Worm (Caenorhabditis elegans) whole organism, midembryonic: Measurements from ENCODE around the gene W05H9.4.
A peak's percentile ranks its signal among the peaks of the same experiment; 100 is the strongest.

Source experiments
- T22C8.4 ChIP-seq: fragments of 200-800 bp; sonication (Bioruptor generic); IDR thresholded peaks from 2 replicates; pipeline ENCODE4 v1.3.6; 2022; ENCODE audit warnings: missing genetic modification characterization, missing compliant biosample characterization
- cog-1 ChIP-seq: sonication (generic microtip); optimal IDR thresholded peaks from 2 replicates; lab custom pipeline; 2016; ENCODE audit warnings: missing genetic modification characterization, missing compliant biosample characterization
- flt-1 ChIP-seq: fragments of 200-800 bp; sonication (Bioruptor generic); IDR thresholded peaks from 2 replicates; pipeline ENCODE4 v1.3.6; 2022; ENCODE audit warnings: missing genetic modification characterization, missing compliant biosample characterization
- klf-2 ChIP-seq: fragments of 200-800 bp; sonication (Bioruptor generic); conservative IDR thresholded peaks from 2 replicates; pipeline ENCODE4 v1.3.6; 2022; ENCODE audit warnings: missing genetic modification reagents, missing genetic modification characterization, missing compliant biosample characterization
- med-1 ChIP-seq: sonication (generic microtip); optimal IDR thresholded peaks from 2 replicates; lab custom pipeline; 2017; ENCODE audit warnings: missing genetic modification characterization, mild to moderate bottlenecking, missing compliant biosample characterization, antibody characterized with exemption, missing genetic modification reagents; ENCODE audit not compliant: insufficient read depth
- ref-1 ChIP-seq: fragments of 200-800 bp; sonication (Bioruptor generic); conservative IDR thresholded peaks from 2 replicates; pipeline ENCODE4 v1.3.6; 2022; ENCODE audit warnings: missing genetic modification reagents, missing genetic modification characterization, missing compliant biosample characterization
- tab-1 ChIP-seq: fragments of 200-800 bp; sonication (Bioruptor generic); IDR thresholded peaks from 2 replicates; pipeline ENCODE4 v1.3.6; 2022; ENCODE audit warnings: missing genetic modification characterization, missing compliant biosample characterization
- ztf-23 ChIP-seq: fragments of 200-800 bp; sonication (Bioruptor generic); IDR thresholded peaks from 2 replicates; pipeline ENCODE4 v1.3.6; 2022; ENCODE audit warnings: missing genetic modification reagents, missing genetic modification characterization, missing compliant biosample characterization
- ztf-29 ChIP-seq: fragments of 200-800 bp; sonication (Bioruptor generic); IDR thresholded peaks from 2 replicates; pipeline ENCODE4 v1.3.6; 2022; ENCODE audit warnings: missing genetic modification reagents, missing genetic modification characterization, missing compliant biosample characterization

W05H9.4 gene

DNA sequence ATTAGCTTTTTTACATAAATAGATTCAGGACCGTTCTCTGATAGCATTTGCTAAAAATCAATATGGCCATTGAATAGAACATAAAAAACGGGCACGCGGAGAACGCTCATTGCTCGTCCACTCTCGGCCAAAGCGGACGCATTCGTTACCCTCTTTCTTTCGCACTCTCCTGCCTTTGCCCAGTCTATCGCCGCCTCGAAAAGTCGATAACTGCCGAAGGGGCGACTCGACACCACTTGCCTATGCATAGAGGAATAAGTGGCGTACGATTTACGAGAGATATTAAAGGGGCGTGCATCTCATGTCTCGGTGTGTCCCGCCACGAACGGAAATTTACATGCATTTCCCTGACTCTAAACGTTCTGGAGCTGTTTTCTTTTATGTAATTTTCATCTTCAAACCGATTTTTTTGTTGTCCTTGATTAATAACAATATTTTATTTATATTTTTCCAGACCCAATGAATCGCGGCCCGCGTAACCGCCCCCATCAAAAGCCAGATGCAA, at the start of gene W05H9.4:
Gene W05H9.4 (plus strand): TSS at position 455 of the 505 bp plus-strand sequence.
- no peak for TF ChIP-seq ztf-29 (GFP tag; lab: Robert Waterston, UW)
- no peak; the same call in 1 of the 2 replicates for TF ChIP-seq tab-1 (GFP tag; lab: Robert Waterston, UW)
- no peak for TF ChIP-seq klf-2 (GFP tag; lab: Robert Waterston, UW)
- TF ChIP-seq cog-1 (tag; lab: Kevin White, UChicago), result peak; percentile 65
- TF ChIP-seq T22C8.4, result peak; percentile 84

DNA sequence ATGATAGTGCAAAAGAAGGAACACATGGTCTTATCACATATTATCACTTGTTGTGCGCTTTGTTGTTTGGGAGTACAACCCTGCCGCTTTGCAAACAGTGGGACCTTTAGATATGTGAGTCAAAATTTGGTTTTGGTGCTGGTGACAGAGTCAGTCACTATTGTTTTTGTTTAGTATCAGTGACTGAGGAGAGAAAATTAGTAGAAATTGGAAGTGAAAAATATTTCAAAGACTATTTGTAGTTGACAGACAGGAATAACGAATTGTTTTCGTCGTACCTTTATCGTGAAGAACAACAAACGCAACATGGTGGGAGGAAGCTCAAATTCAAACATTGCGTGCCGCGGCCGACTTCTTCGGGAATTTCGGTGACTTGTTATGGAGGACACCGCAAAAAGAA, 46.9 kb upstream of the W05H9.4 start, which contains the start of gene lrch-1:
Gene lrch-1 (minus strand): TSS at position 101 of the 400 bp plus-strand sequence.
- no peak for TF ChIP-seq tab-1 (GFP tag; lab: Robert Waterston, UW)
- no peak for TF ChIP-seq flt-1 (GFP tag; lab: Robert Waterston, UW)
- TF ChIP-seq T22C8.4, result no peak
- TF ChIP-seq ztf-23, result no peak
- TF ChIP-seq ztf-29 (GFP tag; lab: Robert Waterston, UW), result no peak
- TF ChIP-seq med-1 (GFP tag; lab: Kevin White, UChicago), result no peak
- TF ChIP-seq cog-1 (tag; lab: Kevin White, UChicago), result no peak
- TF ChIP-seq ref-1 (GFP tag; lab: Robert Waterston, UW), result no peak
- no peak for TF ChIP-seq klf-2 (GFP tag; lab: Robert Waterston, UW)

DNA sequence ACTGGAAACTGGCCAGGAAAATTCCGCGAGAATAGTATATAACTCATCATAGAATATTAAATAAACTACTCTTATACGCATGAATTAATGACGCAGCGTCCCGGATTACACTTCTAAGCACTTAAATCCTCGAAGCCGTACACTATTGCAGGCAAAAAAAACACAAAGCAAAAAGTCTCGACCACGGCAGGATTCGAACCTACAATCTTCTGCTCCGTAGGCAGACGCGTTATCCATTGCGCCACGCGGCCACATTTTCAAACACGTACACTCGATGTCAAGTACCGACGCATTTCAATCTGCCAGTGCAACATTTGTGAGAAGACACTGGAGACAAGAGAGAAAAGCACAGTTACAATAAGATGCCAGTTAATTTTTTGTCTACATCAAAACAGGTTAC, 43.6 kb upstream of the W05H9.4 start:
- TF ChIP-seq cog-1 (tag; lab: Kevin White, UChicago) (no peak), ztf-29 (GFP tag; lab: Robert Waterston, UW) (peak; percentile 46), klf-2 (GFP tag; lab: Robert Waterston, UW) (peak; percentile 60; the same call in 1 of the 2 replicates), ztf-23 (peak; percentile 80), flt-1 (GFP tag; lab: Robert Waterston, UW) (peak; percentile 89), ref-1 (GFP tag; lab: Robert Waterston, UW) (0 out of 2 replicates have a peak, but pooled peaks have one; percentile 54), med-1 (GFP tag; lab: Kevin White, UChicago) (no peak), tab-1 (GFP tag; lab: Robert Waterston, UW) (peak; percentile 77), T22C8.4 (peak; percentile 38; the same call in 1 of the 2 replicates)

DNA sequence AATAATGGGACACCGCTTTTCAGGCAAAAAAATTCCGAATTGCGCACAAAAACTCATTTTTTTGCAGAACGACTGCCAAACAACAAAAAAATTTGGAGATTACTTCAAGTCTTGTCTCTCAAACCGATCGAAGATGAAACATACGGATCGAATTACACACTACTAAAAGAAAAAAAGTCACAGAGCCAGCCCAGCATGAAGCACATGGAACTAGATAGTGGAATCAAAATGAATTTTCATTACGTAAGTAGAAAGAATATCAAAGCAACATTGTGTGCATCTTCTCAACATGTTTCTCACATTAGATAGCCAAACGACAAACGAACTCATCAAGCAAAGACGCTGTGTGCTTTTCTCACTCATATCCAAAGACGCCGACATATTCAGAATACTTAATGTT, 42.4 kb upstream of the W05H9.4 start:
- TF ChIP-seq ztf-23 (no peak), tab-1 (GFP tag; lab: Robert Waterston, UW) (no peak), flt-1 (GFP tag; lab: Robert Waterston, UW) (no peak), T22C8.4 (no peak), med-1 (GFP tag; lab: Kevin White, UChicago) (no peak), klf-2 (GFP tag; lab: Robert Waterston, UW) (no peak), cog-1 (tag; lab: Kevin White, UChicago) (no peak), ztf-29 (GFP tag; lab: Robert Waterston, UW) (no peak), ref-1 (GFP tag; lab: Robert Waterston, UW) (no peak)

DNA sequence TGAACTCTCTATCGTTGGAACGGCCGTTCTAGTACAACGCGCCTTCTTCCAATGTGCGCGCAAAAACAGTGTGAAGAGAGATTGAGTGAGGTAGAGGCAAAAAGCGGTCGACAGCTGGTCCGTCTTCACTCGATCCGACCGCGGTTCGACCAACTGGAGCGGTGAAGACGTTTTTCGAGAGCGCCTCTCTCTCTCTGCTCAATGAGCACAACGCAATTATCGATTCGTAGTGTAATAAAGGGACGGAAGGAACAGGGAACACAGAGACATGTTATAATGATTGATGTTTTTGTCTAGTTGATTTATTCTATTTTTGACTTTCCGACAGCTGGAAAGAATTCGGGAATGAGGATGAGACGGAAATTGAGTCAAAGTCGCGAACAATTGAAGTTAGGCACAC, 38.6 kb upstream of the W05H9.4 start:
- no peak for TF ChIP-seq ztf-29 (GFP tag; lab: Robert Waterston, UW)
- peak; percentile 53 for TF ChIP-seq T22C8.4

DNA sequence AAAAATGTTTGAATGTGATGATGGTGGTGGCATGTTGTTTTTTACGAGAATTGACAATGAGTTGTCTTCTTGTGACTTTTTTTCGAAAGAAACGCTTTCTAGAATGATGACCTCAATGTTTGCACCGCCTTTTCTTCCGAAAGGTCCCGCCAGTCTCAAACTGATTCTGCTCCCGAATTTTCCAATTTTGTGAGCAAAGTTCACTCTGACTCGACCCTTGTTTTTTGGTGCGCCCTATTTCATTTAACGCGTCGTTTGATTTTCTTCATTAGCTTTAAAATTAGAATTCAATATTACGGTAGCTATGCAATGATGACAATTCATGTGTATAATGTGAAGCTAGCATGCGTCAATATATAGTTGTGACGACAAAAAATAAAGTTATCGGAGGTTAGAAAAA, 32.8 kb upstream of the W05H9.4 start, which contains the start of gene lite-1:
Gene lite-1 (minus strand): TSS at position 101 of the 400 bp plus-strand sequence.
- no peak for TF ChIP-seq ztf-29 (GFP tag; lab: Robert Waterston, UW)
- TF ChIP-seq flt-1 (GFP tag; lab: Robert Waterston, UW), result no peak
- no peak for TF ChIP-seq ztf-23
- TF ChIP-seq T22C8.4, result no peak
- no peak for TF ChIP-seq med-1 (GFP tag; lab: Kevin White, UChicago)
- TF ChIP-seq klf-2 (GFP tag; lab: Robert Waterston, UW), result no peak
- no peak for TF ChIP-seq cog-1 (tag; lab: Kevin White, UChicago)
- no peak for TF ChIP-seq tab-1 (GFP tag; lab: Robert Waterston, UW)
- TF ChIP-seq ref-1 (GFP tag; lab: Robert Waterston, UW), result no peak

DNA sequence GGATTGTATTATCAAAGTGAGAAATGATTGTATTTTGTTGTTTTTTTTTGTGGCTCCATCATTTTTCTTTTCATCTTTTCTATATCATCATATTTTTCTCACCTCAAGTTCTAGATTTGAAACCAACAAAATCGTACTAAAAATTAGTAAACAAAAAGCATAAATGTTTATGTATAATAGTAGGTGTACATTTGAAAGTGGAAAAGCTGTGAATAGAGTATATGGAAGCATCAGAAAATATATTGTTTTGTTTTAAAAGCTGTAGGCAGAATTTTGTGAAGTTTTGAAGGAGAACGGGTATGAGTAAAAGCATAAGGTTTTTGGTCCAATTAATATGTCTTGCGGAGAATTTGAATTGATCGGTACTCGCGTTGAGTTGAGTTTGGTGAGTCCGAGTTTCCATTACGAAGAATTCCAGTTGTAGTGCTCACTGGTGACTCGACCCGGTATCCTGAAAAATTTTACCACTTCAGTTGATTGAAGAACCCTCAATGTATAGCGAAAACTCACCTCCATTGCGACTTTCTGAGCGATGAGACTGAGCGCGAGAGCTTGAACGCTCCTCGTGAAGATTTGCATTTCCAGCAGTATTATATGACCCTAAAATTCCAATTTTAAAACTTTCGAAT, 30.3 kb upstream of the W05H9.4 start, which contains the start of gene C14F11.4:
Gene C14F11.4 (minus strand): TSS at position 51 of the 629 bp plus-strand sequence.
- TF ChIP-seq ref-1 (GFP tag; lab: Robert Waterston, UW) (no peak), T22C8.4 (no peak), flt-1 (GFP tag; lab: Robert Waterston, UW) (no peak), ztf-29 (GFP tag; lab: Robert Waterston, UW) (no peak), tab-1 (GFP tag; lab: Robert Waterston, UW) (no peak), cog-1 (tag; lab: Kevin White, UChicago) (no peak), med-1 (GFP tag; lab: Kevin White, UChicago) (no peak), klf-2 (GFP tag; lab: Robert Waterston, UW) (no peak), ztf-23 (no peak)

DNA sequence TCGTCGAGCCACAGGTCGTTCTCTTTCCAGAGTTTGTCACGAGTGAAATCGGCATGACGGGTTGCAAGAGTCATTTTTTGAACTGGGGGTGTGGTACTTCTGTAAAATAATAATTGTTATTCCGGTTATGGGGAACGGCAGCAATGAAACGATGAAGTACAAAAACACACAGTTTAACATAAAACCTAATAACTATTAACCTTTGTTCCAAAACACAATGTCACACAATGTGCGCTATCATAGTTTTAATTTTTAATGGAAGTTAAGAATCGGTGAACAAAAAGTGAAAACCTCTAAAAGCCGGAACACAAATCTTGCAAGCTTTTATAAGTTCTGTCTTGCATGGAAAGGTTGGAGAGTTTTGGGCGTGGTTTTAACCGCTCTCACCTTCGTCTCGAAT, 28.0 kb upstream of the W05H9.4 start, which contains the start of gene hsp-43:
Gene hsp-43 (minus strand): TSS at position 101 of the 400 bp plus-strand sequence.
- TF ChIP-seq tab-1 (GFP tag; lab: Robert Waterston, UW) (no peak), ztf-29 (GFP tag; lab: Robert Waterston, UW) (no peak), med-1 (GFP tag; lab: Kevin White, UChicago) (no peak)

DNA sequence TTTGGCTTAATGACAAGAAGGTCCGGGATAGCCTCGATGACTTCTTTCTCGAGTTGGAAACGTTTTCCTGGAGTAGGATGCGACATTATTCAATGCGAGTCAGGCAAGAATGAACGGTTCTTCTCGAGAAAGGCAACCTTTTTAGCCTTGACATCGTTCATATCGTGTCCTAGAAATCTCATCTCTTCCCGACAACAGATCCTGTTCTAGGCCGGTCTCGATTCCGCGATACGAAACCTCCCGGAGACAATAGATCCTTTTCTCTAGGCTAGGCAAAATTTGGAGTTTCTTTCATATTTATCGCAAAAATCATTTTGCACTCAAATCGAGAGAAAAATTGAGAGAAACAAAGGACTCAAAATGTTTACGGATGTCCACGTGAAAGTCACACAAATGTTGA, 24.5 kb upstream of the W05H9.4 start, which contains the start of gene rml-3:
Gene rml-3 (minus strand): TSS at position 93 of the 400 bp plus-strand sequence.
- TF ChIP-seq ztf-29 (GFP tag; lab: Robert Waterston, UW) (no peak), med-1 (GFP tag; lab: Kevin White, UChicago) (no peak), ztf-23 (no peak), ref-1 (GFP tag; lab: Robert Waterston, UW) (no peak), T22C8.4 (no peak), tab-1 (GFP tag; lab: Robert Waterston, UW) (no peak), cog-1 (tag; lab: Kevin White, UChicago) (no peak), klf-2 (GFP tag; lab: Robert Waterston, UW) (no peak), flt-1 (GFP tag; lab: Robert Waterston, UW) (no peak)
